Fruit fly (Drosophila melanogaster): ENCODE results near the gene CG15892.
A peak's percentile ranks its signal among the peaks of the same experiment; 100 is the strongest.

Gene CG15892

DNA sequence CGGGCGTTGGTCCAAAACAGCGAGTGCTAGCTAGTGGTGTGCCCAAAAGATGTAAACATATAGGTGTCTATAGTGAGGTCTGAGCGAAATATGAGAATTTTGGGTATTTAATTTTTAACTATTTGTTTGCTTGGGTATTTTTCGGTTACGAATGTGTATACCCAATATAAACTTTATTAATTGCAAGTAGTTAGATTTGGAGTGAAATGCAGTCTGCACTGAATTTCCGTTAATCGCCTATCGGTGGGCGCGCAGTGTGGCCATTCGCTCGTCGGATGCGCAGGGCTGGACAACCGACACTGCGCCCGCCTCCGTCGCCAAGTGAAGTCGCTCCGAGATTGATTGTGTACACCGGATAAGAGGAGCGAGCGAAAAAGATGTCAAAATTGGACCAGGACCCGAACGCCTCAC lies 991 bp upstream of the CG15892 start, which contains the start of the genes CG15891 and CG3815 (continued):
- TF ChIP-seq Xbp1 (GFP tag; optimal IDR thresholded peaks at IDR 0.05) (peak; percentile 53), CG3163 (GFP tag; optimal IDR thresholded peaks at IDR 0.05) (peak; percentile 30), Dad (GFP tag; optimal IDR thresholded peaks at IDR 0.05) (peak; percentile 30), toy (GFP tag; IDR thresholded peaks at IDR 0.05) (no peak), cas (GFP tag; IDR thresholded peaks at IDR 0.05) (no peak), CG9215 (GFP tag; IDR thresholded peaks at IDR 0.05) (peak; percentile 68), Hr78 (GFP tag; optimal IDR thresholded peaks at IDR 0.05) (no peak), CG34376 (GFP tag; optimal IDR thresholded peaks at IDR 0.05) (peak; percentile 67), CTCF (GFP tag; optimal IDR thresholded peaks at IDR 0.05) (peak; percentile 2), Med (GFP tag) (peak; percentile 90), CG13894 (tag; optimal IDR thresholded peaks at IDR 0.05) (peak; percentile 57), klu (GFP tag; IDR thresholded peaks at IDR 0.05) (0 out of 2 replicates have a peak, but pooled peaks have one; percentile 40), danr (GFP tag; IDR thresholded peaks at IDR 0.05) (no peak), Deaf1 (tag; optimal IDR thresholded peaks at IDR 0.05) (no peak), ci (GFP tag; IDR thresholded peaks at IDR 0.05) (0 out of 3 replicates have a peak, but pooled peaks have one; percentile 40), mam (GFP tag; optimal IDR thresholded peaks at IDR 0.05) (peak; percentile 60), stwl (tag; optimal IDR thresholded peaks at IDR 0.05) (peak; percentile 82), ara (GFP tag; IDR thresholded peaks at IDR 0.05) (0 out of 2 replicates have a peak, but pooled peaks have one; percentile 7), CG12236 (GFP tag; optimal IDR thresholded peaks at IDR 0.05) (no peak), slou (GFP tag; optimal IDR thresholded peaks at IDR 0.05) (no peak), CG8478 (optimal IDR thresholded peaks at IDR 0.05) (no peak), CG12299 (tag; optimal IDR thresholded peaks at IDR 0.05) (peak; percentile 23), vfl (GFP tag; optimal IDR thresholded peaks at IDR 0.05) (no peak), CG11504 (tag; optimal IDR thresholded peaks at IDR 0.05) (no peak), Sox100B (GFP tag; optimal IDR thresholded peaks at IDR 0.05) (no peak), Myb (GFP tag; optimal IDR thresholded peaks at IDR 0.05) (peak; percentile 91), CG13123 (GFP tag; optimal IDR thresholded peaks at IDR 0.05) (no peak), CG10565 (GFP tag; optimal IDR thresholded peaks at IDR 0.05) (no peak), CG4730 (GFP tag; IDR thresholded peaks at IDR 0.05) (peak; percentile 31; the same call in 1 of the 2 replicates), pzg (GFP tag; optimal IDR thresholded peaks at IDR 0.05) (peak; percentile 73), sqz (GFP tag; optimal IDR thresholded peaks at IDR 0.05) (no peak), ro (GFP tag; IDR thresholded peaks at IDR 0.05) (no peak), CG17829 (tag; optimal IDR thresholded peaks at IDR 0.05) (peak; percentile 46), CG6175 (GFP tag; IDR thresholded peaks at IDR 0.05) (no peak), lbe (GFP tag; optimal IDR thresholded peaks at IDR 0.05) (no peak), MESR4 (GFP tag; optimal IDR thresholded peaks at IDR 0.05) (peak; percentile 53), E2f2 (GFP tag; IDR thresholded peaks at IDR 0.05) (peak; percentile 54), sd (tag; optimal IDR thresholded peaks at IDR 0.05) (no peak), Dek (tag; optimal IDR thresholded peaks at IDR 0.05) (peak; percentile 31), Six4 (GFP tag; optimal IDR thresholded peaks at IDR 0.05) (no peak), CG1792 (GFP tag; optimal IDR thresholded peaks at IDR 0.05) (peak; percentile 25), trem (tag; optimal IDR thresholded peaks at IDR 0.05) (peak; percentile 62), CG6813 (GFP tag; optimal IDR thresholded peaks at IDR 0.05) (no peak), CG4282 (GFP tag; optimal IDR thresholded peaks at IDR 0.05) (no peak), hth (optimal IDR thresholded peaks at IDR 0.05) (no peak), schlank (tag; optimal IDR thresholded peaks at IDR 0.05) (peak; percentile 35), CG13775 (GFP tag; optimal IDR thresholded peaks at IDR 0.05) (peak; percentile 67), dmrt99B (tag; optimal IDR thresholded peaks at IDR 0.05) (no peak), CHES-1-like (GFP tag; optimal IDR thresholded peaks at IDR 0.05) (peak; percentile 51), CG9609 (GFP tag; optimal IDR thresholded peaks at IDR 0.05) (peak; percentile 67), CG9817 (tag; optimal IDR thresholded peaks at IDR 0.05) (peak; percentile 63), Dip2 (GFP tag; IDR thresholded peaks at IDR 0.05) (no peak), Taf1 (GFP tag; IDR thresholded peaks at IDR 0.05) (no peak; the same call in 1 of the 2 replicates)
